Worm (Caenorhabditis elegans): ENCODE data around the gene H34I24.2.

DNA sequence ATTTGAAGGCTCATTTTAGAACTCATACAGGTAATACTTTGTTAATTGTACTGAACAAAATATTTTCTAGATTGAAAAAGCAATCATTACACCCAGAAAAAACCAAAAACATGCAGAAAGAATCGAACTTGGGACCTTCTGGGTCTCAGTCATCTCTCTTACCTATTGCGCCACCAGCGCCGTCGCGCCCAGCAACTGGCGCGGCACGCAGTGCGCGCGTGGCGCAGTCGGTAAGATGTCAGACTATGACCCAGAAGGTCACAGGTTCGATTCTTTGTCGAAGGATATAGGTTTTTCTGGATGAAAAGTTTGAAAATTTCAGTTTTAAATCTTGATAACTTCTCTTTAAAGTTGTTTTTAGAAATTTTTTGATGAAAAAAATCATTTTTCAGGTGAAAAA, 37.9 kb downstream of the H34I24.2 start:
- no peak for TF ChIP-seq unc-130 (GFP tag; optimal IDR thresholded peaks at IDR 0.05)
- no peak for TF ChIP-seq ztf-28 (GFP tag; IDR thresholded peaks at IDR 0.05)
- no peak for TF ChIP-seq pha-4 (tag; optimal IDR thresholded peaks at IDR 0.05)
- no peak for TF ChIP-seq ama-1 (optimal IDR thresholded peaks at IDR 0.05)
- TF ChIP-seq ama-1 (GFP tag; optimal IDR thresholded peaks at IDR 0.05), result no peak
- TF ChIP-seq dpl-1 (GFP tag; optimal IDR thresholded peaks at IDR 0.05), result no peak
- no peak for TF ChIP-seq snpc-4 (GFP tag; optimal IDR thresholded peaks at IDR 0.05)
- TF ChIP-seq snpc-4 (tag; optimal IDR thresholded peaks at IDR 0.05), result no peak
- TF ChIP-seq ceh-91 (GFP tag; IDR thresholded peaks at IDR 0.05), result no peak
- TF ChIP-seq tbx-9 (tag; optimal IDR thresholded peaks at IDR 0.05; ENCODE audit: borderline replicate concordance), result no peak
